Worm (Caenorhabditis elegans) whole organism, mixed stage, embryonic: ENCODE results near the gene T23E7.6.

ENCODE experiments used
- M03D4.4 ChIP-seq: sonication (generic microtip); optimal IDR thresholded peaks from 2 replicates; lab custom pipeline; 2017; ENCODE audit warnings: mild to moderate bottlenecking, missing genetic modification characterization, missing compliant biosample characterization
- bed-3 ChIP-seq: fragments of 200-800 bp; sonication (Bioruptor generic); optimal IDR thresholded peaks from 3 replicates; lab custom pipeline; 2018; ENCODE audit warnings: mild to moderate bottlenecking, missing genetic modification characterization, moderate library complexity, missing compliant biosample characterization
- blmp-1 ChIP-seq: fragments of 150-350 bp; optimal IDR thresholded peaks from 2 replicates; lab custom pipeline; 2014; ENCODE audit warnings: missing biosample characterization, missing genetic modification characterization
- ceh-39 ChIP-seq: fragments of 150-350 bp; optimal IDR thresholded peaks from 2 replicates; lab custom pipeline; 2014; ENCODE audit warnings: missing biosample characterization, missing genetic modification characterization
- ceh-83 ChIP-seq: fragments of 200-800 bp; sonication (Bioruptor generic); optimal IDR thresholded peaks from 2 replicates; lab custom pipeline; 2018; ENCODE audit warnings: mild to moderate bottlenecking, missing genetic modification characterization, missing compliant biosample characterization
- ces-1 ChIP-seq: fragments of 150-350 bp; optimal IDR thresholded peaks from 2 replicates; lab custom pipeline; 2014; ENCODE audit warnings: missing biosample characterization, missing genetic modification reagents, missing genetic modification characterization
- cnd-1 ChIP-seq: fragments of 200-800 bp; sonication (Bioruptor generic); optimal IDR thresholded peaks from 2 replicates; lab custom pipeline; 2018; ENCODE audit warnings: mild to moderate bottlenecking, missing genetic modification characterization, missing compliant biosample characterization
- elt-1 ChIP-seq: sonication (generic microtip); optimal IDR thresholded peaks from 2 replicates; lab custom pipeline; 2017; ENCODE audit warnings: missing genetic modification characterization, mild to moderate bottlenecking, missing compliant biosample characterization, antibody characterized with exemption, moderate library complexity, borderline replicate concordance; ENCODE audit not compliant: insufficient read depth
- elt-3 ChIP-seq: fragments of 150-350 bp; optimal IDR thresholded peaks from 2 replicates; lab custom pipeline; 2014; ENCODE audit warnings: missing biosample characterization, missing genetic modification characterization
- flh-1 ChIP-seq: fragments of 200-800 bp; sonication (Bioruptor generic); optimal IDR thresholded peaks from 2 replicates; lab custom pipeline; 2018; ENCODE audit warnings: mild to moderate bottlenecking, missing genetic modification characterization, moderate library complexity, missing compliant biosample characterization
- ham-2 ChIP-seq: fragments of 200-800 bp; sonication (Bioruptor generic); optimal IDR thresholded peaks from 2 replicates; lab custom pipeline; 2018; ENCODE audit warnings: mild to moderate bottlenecking, missing genetic modification characterization, missing compliant biosample characterization
- hlh-1 ChIP-seq: fragments of 150-350 bp; optimal IDR thresholded peaks from 2 replicates; lab custom pipeline; 2014; ENCODE audit warnings: missing biosample characterization, missing genetic modification reagents, missing genetic modification characterization
- lin-13 ChIP-seq: fragments of 150-350 bp; optimal IDR thresholded peaks from 2 replicates; lab custom pipeline; 2014; ENCODE audit warnings: missing biosample characterization, missing genetic modification characterization
- lin-32 ChIP-seq: fragments of 200-800 bp; sonication (Bioruptor generic); optimal IDR thresholded peaks from 2 replicates; lab custom pipeline; 2018; ENCODE audit warnings: mild to moderate bottlenecking, missing genetic modification characterization, missing compliant biosample characterization
- mep-1 ChIP-seq: fragments of 150-350 bp; optimal IDR thresholded peaks from 2 replicates; lab custom pipeline; 2017; ENCODE audit warnings: missing biosample characterization, missing genetic modification reagents, missing genetic modification characterization, inconsistent platforms
- mls-2 ChIP-seq: sonication (generic microtip); optimal IDR thresholded peaks from 2 replicates; lab custom pipeline; 2016; ENCODE audit warnings: mild to moderate bottlenecking, missing genetic modification characterization, moderate library complexity, missing compliant biosample characterization
- nhr-12 ChIP-seq: fragments of 150-350 bp; optimal IDR thresholded peaks from 2 replicates; lab custom pipeline; 2014; ENCODE audit warnings: missing biosample characterization, missing genetic modification characterization
- nhr-2 ChIP-seq: fragments of 150-350 bp; optimal IDR thresholded peaks from 2 replicates; lab custom pipeline; 2014; ENCODE audit warnings: missing biosample characterization, missing genetic modification characterization
- nhr-28 ChIP-seq: fragments of 150-350 bp; optimal IDR thresholded peaks from 2 replicates; lab custom pipeline; 2014; ENCODE audit warnings: missing biosample characterization, missing genetic modification characterization
- nhr-76 ChIP-seq: sonication (generic microtip); optimal IDR thresholded peaks from 2 replicates; lab custom pipeline; 2017; ENCODE audit warnings: missing biosample characterization, missing genetic modification characterization
- sem-2 ChIP-seq: fragments of 200-800 bp; sonication (Bioruptor generic); optimal IDR thresholded peaks from 2 replicates; lab custom pipeline; 2018; ENCODE audit warnings: mild to moderate bottlenecking, missing genetic modification characterization, missing compliant biosample characterization
- snpc-4 ChIP-seq: fragments of 150-350 bp; optimal IDR thresholded peaks from 2 replicates; lab custom pipeline; 2014; ENCODE audit warnings: missing biosample characterization, missing genetic modification characterization
- sptf-1 ChIP-seq: sonication (generic microtip); optimal IDR thresholded peaks from 2 replicates; lab custom pipeline; 2017; ENCODE audit warnings: mild to moderate bottlenecking, missing genetic modification characterization, moderate library complexity, missing compliant biosample characterization
- tbx-8 ChIP-seq: fragments of 200-800 bp; sonication (Bioruptor generic); optimal IDR thresholded peaks from 2 replicates; lab custom pipeline; 2018; ENCODE audit warnings: mild to moderate bottlenecking, missing genetic modification characterization, moderate library complexity, missing compliant biosample characterization
- unc-120 ChIP-seq: sonication (generic microtip); optimal IDR thresholded peaks from 2 replicates; lab custom pipeline; 2017; ENCODE audit warnings: missing genetic modification characterization, missing compliant biosample characterization; ENCODE audit not compliant: poor library complexity, severe bottlenecking
- unc-39 ChIP-seq: fragments of 150-350 bp; optimal IDR thresholded peaks from 2 replicates; lab custom pipeline; 2014; ENCODE audit warnings: missing biosample characterization, missing genetic modification characterization
- unc-62 ChIP-seq: fragments of 150-350 bp; optimal IDR thresholded peaks from 2 replicates; lab custom pipeline; 2014; ENCODE audit warnings: missing biosample characterization, missing genetic modification reagents, missing genetic modification characterization
- zip-8 ChIP-seq: fragments of 150-350 bp; optimal IDR thresholded peaks from 2 replicates; lab custom pipeline; 2014; ENCODE audit warnings: missing biosample characterization, missing genetic modification characterization

The T23E7.6 gene

DNA sequence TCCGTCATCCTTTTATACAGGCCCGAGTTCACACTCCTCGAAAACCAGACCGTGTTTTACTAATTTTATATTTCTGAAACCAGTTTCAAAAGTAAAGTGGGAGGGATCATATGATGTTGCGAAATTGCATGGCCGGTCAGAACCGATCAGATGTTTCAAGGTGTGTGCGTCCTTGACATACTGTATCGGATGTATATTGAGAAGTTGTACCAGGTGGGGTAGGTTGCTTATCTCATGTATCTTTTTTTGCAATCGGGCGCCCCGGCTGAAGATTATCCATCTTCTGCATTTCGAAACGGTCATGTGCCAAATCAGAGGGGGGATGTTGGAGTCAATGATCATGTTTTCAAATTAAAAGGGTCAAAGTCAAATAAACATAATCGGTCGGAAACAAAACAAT, at the start of gene T23E7.6:
Gene T23E7.6, minus strand, starts transcription at position 45 of the 400 bp plus-strand sequence.
- TF ChIP-seq flh-1 (GFP tag; lab: Kevin White, UChicago) (no peak), elt-1 (tag; lab: Kevin White, UChicago) (peak; percentile 55), ceh-83 (GFP tag; lab: Kevin White, UChicago) (no peak)

ce11 chrX:17714342-17715011, 29.9 kb upstream of the T23E7.6 start, which contains the start of gene cTel55X.1:
Gene cTel55X.1, plus strand, starts transcription at chrX:17714961.
- no peak for TF ChIP-seq bed-3
- no peak for TF ChIP-seq lin-32 (GFP tag; lab: Kevin White, UChicago)
- TF ChIP-seq nhr-12 (tag; lab: Kevin White, UChicago), result no peak
- no peak for TF ChIP-seq unc-120 (tag; lab: Kevin White, UChicago)
- no peak for TF ChIP-seq ces-1 (GFP tag; lab: Kevin White, UChicago)
- no peak for TF ChIP-seq lin-13
- TF ChIP-seq unc-62, result no peak
- TF ChIP-seq zip-8 (tag; lab: Kevin White, UChicago), result no peak
- TF ChIP-seq ceh-39, result peak; percentile 51

DNA sequence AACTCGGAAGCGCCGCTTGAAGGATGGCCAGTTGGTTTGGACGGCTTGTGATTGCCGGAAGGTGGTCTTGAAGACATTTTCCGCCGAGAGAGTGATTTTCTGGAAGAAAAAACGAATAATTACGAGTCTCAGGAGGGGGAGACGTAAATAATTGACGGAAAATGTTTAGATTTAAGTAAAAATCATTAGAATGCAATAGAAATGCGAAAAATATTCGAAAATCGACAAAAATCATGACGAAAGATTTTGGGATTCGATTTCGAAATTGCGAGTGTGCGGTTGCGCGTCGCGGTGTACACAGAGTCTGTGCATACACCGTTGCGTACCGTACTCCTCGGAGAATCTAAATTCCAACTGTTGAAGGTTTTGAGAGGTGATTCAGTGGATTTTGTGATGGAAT, 27.0 kb upstream of the T23E7.6 start, which contains the start of gene H11L12.1:
Gene H11L12.1, minus strand, starts transcription at position 101 of the 400 bp plus-strand sequence.
- TF ChIP-seq unc-39 (tag; lab: Kevin White, UChicago) (no peak), zip-8 (tag; lab: Kevin White, UChicago) (no peak), mls-2 (no peak), M03D4.4 (tag; lab: Kevin White, UChicago) (no peak), snpc-4 (tag; lab: Kevin White, UChicago) (no peak), ces-1 (GFP tag; lab: Kevin White, UChicago) (no peak), lin-13 (no peak), elt-1 (tag; lab: Kevin White, UChicago) (no peak), nhr-76 (tag; lab: Kevin White, UChicago) (no peak), tbx-8 (GFP tag; lab: Kevin White, UChicago) (no peak), unc-120 (tag; lab: Kevin White, UChicago) (no peak), nhr-12 (tag; lab: Kevin White, UChicago) (no peak), bed-3 (no peak), sem-2 (GFP tag; lab: Kevin White, UChicago) (no peak), elt-3 (tag; lab: Kevin White, UChicago) (no peak), nhr-2 (tag; lab: Kevin White, UChicago) (no peak), hlh-1 (tag; lab: Kevin White, UChicago) (no peak)

ce11 chrX:17702602-17703001, 18.0 kb upstream of the T23E7.6 start:
- TF ChIP-seq elt-3 (tag; lab: Kevin White, UChicago) (no peak), nhr-2 (tag; lab: Kevin White, UChicago) (no peak), ceh-39 (no peak), nhr-76 (tag; lab: Kevin White, UChicago) (no peak), flh-1 (GFP tag; lab: Kevin White, UChicago) (no peak), sem-2 (GFP tag; lab: Kevin White, UChicago) (no peak), cnd-1 (tag; lab: Kevin White, UChicago) (no peak)

- TF ChIP-seq nhr-28 (tag; lab: Kevin White, UChicago), result no peak
- TF ChIP-seq ham-2 (GFP tag; lab: Kevin White, UChicago), result no peak
- TF ChIP-seq ceh-39, result no peak
- no peak for TF ChIP-seq sptf-1
- TF ChIP-seq hlh-1 (tag; lab: Kevin White, UChicago), result no peak
- no peak for TF ChIP-seq M03D4.4 (tag; lab: Kevin White, UChicago)
- no peak for TF ChIP-seq ces-1 (GFP tag; lab: Kevin White, UChicago)
- TF ChIP-seq sem-2 (GFP tag; lab: Kevin White, UChicago), result no peak
- no peak for TF ChIP-seq lin-32 (GFP tag; lab: Kevin White, UChicago)
Observed at ce11 chrX:17694669-17695282, 10.2 kb upstream of the T23E7.6 start, which contains the start of gene cgt-2. Gene cgt-2, plus strand, starts transcription at chrX:17695232.

DNA sequence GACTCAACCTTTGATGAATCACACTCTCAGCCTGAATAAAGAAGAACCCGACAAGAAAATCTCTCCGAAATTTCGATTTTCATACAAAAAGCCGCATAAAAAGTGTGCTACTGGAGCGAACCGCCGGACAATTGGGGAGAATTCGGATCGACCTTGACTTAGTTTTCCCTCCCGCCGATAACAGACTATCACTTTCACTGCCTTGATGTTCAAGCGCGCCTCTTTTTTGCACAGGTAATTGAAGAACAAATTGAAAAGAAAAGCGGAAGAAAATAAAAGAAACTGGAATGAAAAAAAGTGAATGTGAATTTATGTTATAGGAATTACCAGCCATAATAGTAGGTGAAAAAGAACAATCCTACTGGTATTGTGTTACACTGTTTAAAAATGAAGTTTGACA, 1.3 kb upstream of the T23E7.6 start:
- TF ChIP-seq blmp-1 (tag; lab: Kevin White, UChicago) (peak; percentile 16), mep-1 (tag; lab: Kevin White, UChicago) (no peak)
